Fruit fly (Drosophila melanogaster) whole organism, adult: ENCODE results near the gene wol.

Experiments
- CG12768 ChIP-seq: fragments of 200-800 bp; sonication (Bioruptor generic); optimal IDR thresholded peaks from 2 replicates; lab custom pipeline; 2017; ENCODE audit warnings: missing biosample characterization, missing genetic modification characterization, mild to moderate bottlenecking, moderate library complexity, missing genetic modification reagents
- CG14711 ChIP-seq: fragments of 200-800 bp; sonication (Bioruptor generic); optimal IDR thresholded peaks from 2 replicates; lab custom pipeline; 2018; ENCODE audit warnings: missing biosample characterization, mild to moderate bottlenecking, missing genetic modification characterization, moderate library complexity
- CG1620 ChIP-seq: fragments of 200-800 bp; sonication (Bioruptor generic); optimal IDR thresholded peaks from 2 replicates; lab custom pipeline; 2016; ENCODE audit warnings: missing biosample characterization, missing genetic modification characterization
- CG7101 ChIP-seq: fragments of 200-800 bp; sonication (Bioruptor generic); optimal IDR thresholded peaks from 2 replicates; lab custom pipeline; 2018; ENCODE audit warnings: missing biosample characterization, mild to moderate bottlenecking, missing genetic modification characterization, moderate library complexity
- Hr96 ChIP-seq: fragments of 200-800 bp; sonication (Bioruptor generic); optimal IDR thresholded peaks from 2 replicates; lab custom pipeline; 2016; ENCODE audit warnings: missing biosample characterization, missing genetic modification characterization
- Mnt ChIP-seq: fragments of 200-800 bp; sonication (Bioruptor generic); optimal IDR thresholded peaks from 2 replicates; lab custom pipeline; 2016; ENCODE audit warnings: missing biosample characterization, mild to moderate bottlenecking, missing genetic modification characterization
- bab1 ChIP-seq: fragments of 200-800 bp; sonication (Bioruptor generic); optimal IDR thresholded peaks from 3 replicates; lab custom pipeline; 2019; ENCODE audit warnings: missing biosample characterization, mild to moderate bottlenecking, missing genetic modification characterization, moderate library complexity
- cic ChIP-seq: fragments of 200-800 bp; sonication (Bioruptor generic); optimal IDR thresholded peaks from 2 replicates; lab custom pipeline; 2017; ENCODE audit warnings: missing biosample characterization, mild to moderate bottlenecking, missing genetic modification characterization, moderate library complexity
- cnc ChIP-seq, 2 experiments: fragments of >200 bp; optimal IDR thresholded peaks; 2 replicates each; lab custom pipeline; 2017
- kay ChIP-seq: fragments of 200-800 bp; sonication (Bioruptor generic); peaks from one replicate; lab custom pipeline; 2016; ENCODE audit warnings: missing biosample characterization, missing genetic modification characterization, borderline replicate concordance
- ovo ChIP-seq: fragments of 200-800 bp; sonication (Bioruptor generic); optimal IDR thresholded peaks from 2 replicates; lab custom pipeline; 2016; ENCODE audit warnings: missing biosample characterization, missing genetic modification characterization
- tj ChIP-seq: fragments of 200-800 bp; sonication (Bioruptor generic); optimal IDR thresholded peaks from 3 replicates; lab custom pipeline; 2017; ENCODE audit warnings: missing biosample characterization, mild to moderate bottlenecking, missing genetic modification characterization, moderate library complexity

dm6 chr2L:8266145-8266544 lies 36.6 kb downstream of the wol start:
- TF ChIP-seq Hr96 (no peak), CG14711 (tag; lab: Kevin White, UChicago) (no peak), CG1620 (no peak), tj (no peak), cnc (optimal IDR thresholded peaks at IDR 0.05; lab: Kevin White, UChicago) (no peak), bab1 (GFP tag; lab: Kevin White, UChicago) (no peak), cic (no peak), Mnt (no peak), CG12768 (GFP tag; lab: Kevin White, UChicago) (no peak), ovo (no peak), CG7101 (tag; lab: Kevin White, UChicago) (no peak), kay (GFP tag; lab: Kevin White, UChicago) (no peak)
